Fruit fly (Drosophila melanogaster): Measurements from ENCODE around the gene Sytbeta.

DNA sequence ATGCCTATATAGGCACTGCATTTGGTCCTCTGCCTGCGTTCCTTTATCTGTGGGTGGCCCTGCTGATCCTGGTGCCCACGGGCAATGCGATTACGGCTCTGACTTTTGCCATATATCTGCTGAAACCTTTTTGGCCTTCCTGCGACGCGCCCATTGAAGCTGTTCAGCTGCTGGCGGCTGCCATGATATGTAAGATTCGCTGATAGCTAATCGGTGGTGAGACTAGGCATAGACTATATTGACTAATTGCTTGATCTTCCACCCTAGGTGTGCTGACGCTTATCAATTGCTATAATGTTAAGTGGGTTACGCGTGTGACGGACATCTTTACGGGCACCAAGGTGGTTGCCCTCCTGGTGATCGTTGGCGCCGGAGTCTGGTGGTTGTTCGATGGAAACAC lies 74.9 kb downstream of the Sytbeta start:
- TF ChIP-seq CG8478 (optimal IDR thresholded peaks at IDR 0.05) (no peak), CTCF (optimal IDR thresholded peaks at IDR 0.05) (no peak)
